Fruit fly (Drosophila melanogaster) ovary, adult (tissue): ENCODE measurements around the gene CG31793.

Experiments
- CG17801 ChIP-seq: fragments of 200-800 bp; optimal IDR thresholded peaks from 2 replicates; lab custom pipeline; 2019; ENCODE audit warnings: missing biosample characterization, mild to moderate bottlenecking, missing genetic modification characterization, moderate library complexity; ENCODE audit not compliant: partially characterized antibody

Gene CG31793

dm6 chr2L:18981484-18981883 lies 21.7 kb upstream of the CG31793 start:
- no peak for TF ChIP-seq CG17801 (GFP tag; lab: Kevin White, UChicago)

- TF ChIP-seq CG17801 (GFP tag; lab: Kevin White, UChicago): peak; percentile 19
Measured at dm6 chr2L:18981947-18982579, 21.1 kb upstream of the CG31793 start.

- TF ChIP-seq CG17801 (GFP tag; lab: Kevin White, UChicago): no peak
Measured at dm6 chr2L:18982826-18983758, 20.1 kb upstream of the CG31793 start.

DNA sequence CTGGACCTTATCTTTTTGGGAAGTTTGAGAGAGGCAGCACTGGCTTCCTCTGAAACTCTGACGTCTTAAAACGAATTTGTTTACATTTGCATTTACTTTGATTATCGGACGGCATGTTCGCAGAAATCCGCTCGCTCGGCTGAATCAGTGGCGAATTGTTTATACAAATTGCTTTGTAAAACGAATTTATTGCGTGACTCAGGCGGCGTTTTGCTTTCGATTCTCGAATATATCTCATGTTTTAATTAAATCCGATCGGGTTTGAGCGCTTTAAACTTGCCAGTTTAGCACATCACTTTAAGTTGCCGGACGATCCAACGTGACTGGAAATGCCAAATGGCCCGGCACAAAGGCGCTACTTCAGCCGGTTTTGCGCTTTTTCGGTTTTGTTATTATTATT lies 19.0 kb upstream of the CG31793 start:
- no peak for TF ChIP-seq CG17801 (GFP tag; lab: Kevin White, UChicago)

DNA sequence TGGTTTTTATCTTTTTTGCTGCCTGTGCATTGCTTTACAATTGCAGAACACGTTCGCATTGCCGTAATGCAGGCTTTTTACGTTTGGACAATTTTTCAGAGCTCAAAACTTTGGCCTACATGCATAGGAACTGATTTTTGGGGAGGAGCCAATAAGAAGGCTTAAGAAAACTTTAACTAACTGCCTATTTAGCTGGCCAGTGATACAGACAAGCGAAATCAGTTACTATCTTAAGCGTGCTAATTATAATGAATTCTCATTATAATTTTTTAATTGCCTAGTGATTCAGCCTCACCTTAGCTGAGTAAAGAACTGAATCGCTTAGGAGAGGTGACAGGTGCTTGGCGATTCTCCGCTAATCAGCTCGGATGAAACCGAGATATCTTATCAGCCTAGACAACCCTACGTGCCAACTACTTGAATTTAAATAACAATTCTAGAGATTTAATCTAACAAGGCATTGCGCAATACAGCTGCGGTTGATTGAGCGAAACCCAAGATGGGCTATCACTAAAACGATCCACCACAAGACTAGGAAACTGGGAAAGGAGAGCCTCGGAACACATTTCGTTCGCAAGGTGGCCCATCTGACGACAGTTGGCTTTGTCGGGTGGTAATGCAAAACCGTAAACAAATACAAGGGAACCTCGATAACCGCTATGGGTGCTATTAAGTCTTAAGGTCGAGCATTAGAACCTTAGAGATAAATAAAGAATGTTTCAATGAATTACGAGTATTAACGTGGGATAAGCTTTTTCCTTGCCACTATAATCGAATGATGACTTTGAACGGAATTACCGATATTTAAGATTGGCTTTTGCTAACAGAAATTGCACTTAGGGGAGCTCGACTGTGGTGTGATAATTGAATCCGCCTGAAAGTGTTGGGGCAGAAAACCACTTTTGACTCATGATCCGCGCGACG lies 17.7 kb upstream of the CG31793 start:
- no peak for TF ChIP-seq CG17801 (GFP tag; lab: Kevin White, UChicago)

dm6 chr2L:18986125-18986498 lies 17.1 kb upstream of the CG31793 start:
- TF ChIP-seq CG17801 (GFP tag; lab: Kevin White, UChicago): no peak

- TF ChIP-seq CG17801 (GFP tag; lab: Kevin White, UChicago): peak; percentile 43
Measured at dm6 chr2L:18987078-18987895, 15.9 kb upstream of the CG31793 start, which contains the start of the genes Swip-1 and EMC5. Gene Swip-1 (minus strand): TSS chr2L:18987280. Gene EMC5 (plus strand): TSS chr2L:18987707.

DNA sequence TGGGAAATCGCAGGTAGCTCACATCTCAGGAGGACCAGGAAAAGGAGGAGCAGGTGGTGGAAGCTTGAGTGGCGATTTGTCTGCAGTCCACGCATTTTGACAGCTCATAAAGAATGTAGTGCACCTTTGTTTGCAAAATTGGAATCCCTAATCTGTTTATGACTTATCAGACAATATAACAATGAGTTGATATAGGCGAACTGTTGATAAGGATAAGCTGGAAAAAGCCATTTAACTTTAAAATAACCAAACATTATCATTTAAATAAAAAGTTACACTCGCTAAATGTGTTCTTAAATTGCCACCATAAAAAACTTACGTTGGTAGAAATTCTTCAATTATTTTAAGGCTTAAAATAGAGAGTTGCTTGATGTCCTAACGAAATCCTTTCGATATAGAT lies 13.0 kb upstream of the CG31793 start, which contains the start of gene CG15170:
TSS of gene CG15170 (minus strand) at position 101 of the 400 bp plus-strand sequence.
- no peak for TF ChIP-seq CG17801 (GFP tag; lab: Kevin White, UChicago)

- no peak for TF ChIP-seq CG17801 (GFP tag; lab: Kevin White, UChicago)
Measured at dm6 chr2L:18990720-18991119, 12.4 kb upstream of the CG31793 start, which contains the start of gene CG15169. Gene CG15169 (plus strand): TSS chr2L:18991020.

dm6 chr2L:18992196-18992595 lies 11.0 kb upstream of the CG31793 start, which contains the start of gene CG46465:
Gene CG46465 (plus strand): TSS chr2L:18992496.
- no peak for TF ChIP-seq CG17801 (GFP tag; lab: Kevin White, UChicago)

DNA sequence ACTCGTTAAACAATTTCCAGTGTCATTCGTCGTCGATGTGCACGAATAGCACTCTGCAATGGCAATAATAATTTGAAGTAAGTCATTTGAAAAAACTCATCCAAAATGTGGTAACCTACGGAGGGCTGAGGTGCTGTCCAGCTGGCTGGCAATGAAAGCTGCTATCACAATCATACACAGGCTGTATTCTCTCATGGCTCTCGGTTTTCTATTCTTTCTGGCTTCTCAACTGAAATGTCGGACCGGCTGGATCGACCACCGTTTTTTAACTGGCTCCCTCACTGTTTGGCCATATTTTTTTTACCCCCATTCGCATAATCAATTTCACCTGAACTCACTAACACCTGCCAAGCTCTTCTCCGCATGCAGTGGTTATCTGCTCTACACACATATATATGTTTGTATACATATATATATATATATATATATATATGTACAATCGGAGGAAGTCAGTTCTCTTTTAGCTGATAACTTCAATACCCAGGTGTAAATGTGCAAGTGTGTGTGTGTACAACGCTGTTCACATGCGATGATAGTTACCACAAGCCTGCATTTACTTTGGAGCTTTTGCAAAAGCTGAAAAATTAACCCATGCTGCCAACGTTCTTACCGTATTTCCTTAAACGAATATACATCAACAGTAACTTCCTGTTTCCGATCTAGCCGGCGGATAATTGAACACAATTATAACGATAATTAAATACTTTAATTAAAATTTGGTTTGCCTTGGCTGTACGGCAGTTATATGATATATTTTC lies 7.3 kb upstream of the CG31793 start, which contains the start of gene CG10650:
TSS of gene CG10650 (minus strand) at position 275 of the 758 bp plus-strand sequence.
- no peak for TF ChIP-seq CG17801 (GFP tag; lab: Kevin White, UChicago)

DNA sequence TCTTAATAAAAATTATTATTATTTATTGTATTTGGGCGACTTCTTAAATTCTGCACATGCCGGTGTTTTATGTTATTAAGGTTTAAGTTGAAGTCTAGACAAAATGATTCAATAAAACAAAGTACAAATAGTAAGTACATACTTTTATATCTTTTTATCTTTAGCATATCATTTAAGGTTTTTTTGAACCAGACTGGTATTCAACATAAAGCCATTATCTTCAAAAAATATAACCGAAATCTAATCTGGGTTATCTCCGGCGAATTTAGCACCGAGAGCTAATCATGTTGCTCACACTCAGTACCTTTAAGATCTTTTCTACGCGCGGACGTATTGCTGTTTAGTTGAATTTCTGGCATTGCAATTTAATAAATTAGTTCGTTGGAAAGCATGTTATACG lies 6.0 kb upstream of the CG31793 start, which contains the start of gene CG31792:
TSS of gene CG31792 (plus strand) at position 301 of the 400 bp plus-strand sequence.
- TF ChIP-seq CG17801 (GFP tag; lab: Kevin White, UChicago): no peak

dm6 chr2L:19002468-19002867 lies 699 bp upstream of the CG31793 start:
- TF ChIP-seq CG17801 (GFP tag; lab: Kevin White, UChicago): no peak
